Fruit fly (Drosophila melanogaster) whole organism: ENCODE data around the gene E2f1.
A peak's percentile ranks its signal among the peaks of the same experiment; 100 is the strongest.

Experiments
- CG8478 ChIP-seq: fragments of >200 bp; optimal IDR thresholded peaks from 2 replicates; lab custom pipeline; 2018; ENCODE audit warnings: inconsistent platforms
- Dll ChIP-seq: fragments of >200 bp; optimal IDR thresholded peaks from 2 replicates; lab custom pipeline; 2017
- EcR ChIP-seq, 2 experiments: fragments of >200 bp; optimal IDR thresholded peaks; 2 replicates each; lab custom pipeline; 2017; ENCODE audit warnings: missing biosample characterization in 2 of 2, missing genetic modification characterization in 2 of 2, missing genetic modification reagents in 2 of 2
- pan ChIP-seq: fragments of >200 bp; optimal IDR thresholded peaks from 2 replicates; lab custom pipeline; 2017
- psq ChIP-seq: fragments of >200 bp; optimal IDR thresholded peaks from 2 replicates; lab custom pipeline; 2017
- usp ChIP-seq: fragments of >200 bp; optimal IDR thresholded peaks from 2 replicates; lab custom pipeline; 2017; ENCODE audit warnings: missing biosample characterization, missing genetic modification characterization, mixed read lengths

E2f1 gene

dm6 chr3R:21671636-21672035, 11.0 kb upstream of the E2f1 start, which contains the start of gene PolA1:
PolA1 (minus strand) TSS chr3R:21671750.
- TF ChIP-seq pan (lab: Kevin White, UChicago): no peak
- TF ChIP-seq EcR (GFP tag; optimal IDR thresholded peaks at IDR 0.05; lab: Kevin White, UChicago): no peak
- TF ChIP-seq CG8478: no peak
- TF ChIP-seq usp (GFP tag; lab: Kevin White, UChicago): no peak
- TF ChIP-seq Dll: no peak
- TF ChIP-seq psq (lab: Kevin White, UChicago): no peak

- TF ChIP-seq EcR (GFP tag; optimal IDR thresholded peaks at IDR 0.05; lab: Kevin White, UChicago): no peak
- no peak for TF ChIP-seq usp (GFP tag; lab: Kevin White, UChicago)
- TF ChIP-seq CG8478: no peak
Measured at dm6 chr3R:21665404-21665803, 4.7 kb upstream of the E2f1 start.

DNA sequence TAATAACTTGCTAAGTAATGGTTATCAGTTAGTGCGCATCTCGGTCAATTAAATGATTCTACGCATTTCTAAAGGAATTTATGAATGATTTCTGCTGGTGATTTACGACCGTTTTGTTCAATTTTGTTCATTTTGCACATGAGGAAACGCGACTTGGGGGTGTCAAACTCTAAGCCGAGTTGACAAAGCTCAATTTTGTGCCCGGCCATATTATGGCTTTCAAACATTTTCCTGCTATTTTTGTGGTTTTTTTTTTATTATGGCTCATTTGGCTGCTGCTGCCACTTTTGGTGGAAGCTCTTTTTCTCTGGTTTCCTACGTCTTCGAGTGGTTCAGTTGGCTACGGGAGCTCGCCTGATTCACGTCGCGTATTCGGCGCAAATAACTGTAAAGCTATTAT, 3.4 kb upstream of the E2f1 start, which contains the start of gene Jhbp16:
Jhbp16 (plus strand) TSS at position 301 of the 400 bp plus-strand sequence.
- no peak for TF ChIP-seq pan (lab: Kevin White, UChicago)

DNA sequence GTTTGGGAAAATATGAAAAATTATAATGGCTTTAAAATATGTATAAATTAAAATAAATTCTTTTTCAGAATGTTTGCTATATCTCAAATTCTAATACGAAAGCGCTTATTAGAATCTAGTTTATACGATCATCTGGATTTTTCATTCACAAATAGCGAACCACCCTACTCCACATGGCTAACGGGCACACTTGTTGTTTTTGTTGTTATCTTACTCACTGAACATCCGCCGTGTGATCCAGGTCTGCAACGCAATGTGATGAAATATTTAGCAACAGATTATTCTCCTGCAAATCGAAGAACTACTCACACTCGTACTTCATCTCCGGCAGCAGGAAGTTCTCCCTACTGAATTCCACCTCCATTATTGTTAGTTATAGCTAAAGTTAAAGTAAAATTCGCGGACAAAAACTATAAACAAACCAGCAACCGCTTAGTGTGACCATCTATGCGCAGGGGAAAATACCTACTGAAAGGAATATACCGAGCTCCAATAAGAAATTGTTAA, 1.9 kb upstream of the E2f1 start, which contains the start of gene Archease:
Archease (minus strand) TSS at position 472 of the 507 bp plus-strand sequence.
- TF ChIP-seq psq (lab: Kevin White, UChicago) (no peak), pan (lab: Kevin White, UChicago) (no peak)

dm6 chr3R:21660054-21660453, 617 bp downstream of the E2f1 start:
- TF ChIP-seq usp (GFP tag; lab: Kevin White, UChicago) (no peak), Dll (no peak), EcR (GFP tag; optimal IDR thresholded peaks at IDR 0.05; lab: Kevin White, UChicago) (no peak), psq (lab: Kevin White, UChicago) (no peak), pan (lab: Kevin White, UChicago) (no peak), CG8478 (no peak)

DNA sequence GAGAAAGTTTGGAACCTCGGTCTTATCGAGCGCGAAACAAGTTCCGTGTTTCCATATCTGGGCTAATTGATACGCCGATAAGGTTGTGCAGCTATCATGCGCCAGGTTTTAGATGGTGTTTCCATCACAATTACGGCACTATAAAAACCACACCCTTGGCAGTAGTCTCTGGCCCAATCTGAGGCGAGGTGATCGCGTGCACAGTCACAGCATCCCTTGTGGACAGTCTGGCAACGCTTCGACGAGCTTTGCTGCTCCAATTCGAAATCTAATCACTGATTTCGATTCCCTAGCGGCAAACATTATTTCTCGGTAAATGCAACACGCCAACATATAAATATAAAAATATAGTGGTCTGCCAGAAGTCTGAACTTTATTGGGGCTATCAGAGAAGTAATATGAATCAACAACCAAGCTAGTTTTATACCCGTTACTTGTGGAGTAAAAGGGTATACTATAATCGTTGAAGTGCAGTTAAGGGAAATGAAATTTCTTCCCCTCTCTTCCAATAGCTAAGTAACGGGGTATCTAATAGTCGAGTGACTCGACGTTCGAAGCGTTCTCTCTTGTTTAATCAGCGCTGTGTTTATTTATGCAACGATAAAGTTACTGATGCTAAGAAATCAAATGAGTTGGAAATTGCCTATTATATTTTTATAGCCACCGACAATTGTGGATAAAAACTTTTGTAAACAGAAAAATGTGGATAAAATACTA, 1.8 kb downstream of the E2f1 start:
- TF ChIP-seq Dll (no peak), psq (lab: Kevin White, UChicago) (no peak), usp (GFP tag; lab: Kevin White, UChicago) (no peak), pan (lab: Kevin White, UChicago) (no peak), CG8478 (no peak), EcR (GFP tag; optimal IDR thresholded peaks at IDR 0.05; lab: Kevin White, UChicago) (no peak)

DNA sequence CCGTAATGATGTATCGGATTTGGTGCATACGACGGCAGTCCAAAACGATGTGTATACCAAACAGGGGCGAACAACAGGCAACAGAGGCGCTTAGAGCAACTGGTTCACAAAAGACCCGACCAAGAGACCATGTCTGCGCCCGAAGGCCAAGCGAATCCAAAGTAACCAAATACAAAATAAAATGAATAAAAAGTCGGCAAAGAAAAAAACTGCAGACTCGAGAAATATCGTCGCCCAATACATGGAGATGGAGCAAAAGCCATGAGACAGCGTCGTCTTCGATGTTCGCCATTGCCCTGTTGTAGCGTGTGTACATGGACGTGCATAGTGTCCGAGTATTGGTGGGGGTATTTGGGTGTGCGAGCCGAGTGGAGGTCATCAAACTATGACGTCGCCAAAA, 2.4 kb downstream of the E2f1 start:
- TF ChIP-seq psq (lab: Kevin White, UChicago) (no peak), usp (GFP tag; lab: Kevin White, UChicago) (no peak), pan (lab: Kevin White, UChicago) (no peak), EcR (GFP tag; optimal IDR thresholded peaks at IDR 0.05; lab: Kevin White, UChicago) (peak in 1 of 2 experiments; percentile 74)

DNA sequence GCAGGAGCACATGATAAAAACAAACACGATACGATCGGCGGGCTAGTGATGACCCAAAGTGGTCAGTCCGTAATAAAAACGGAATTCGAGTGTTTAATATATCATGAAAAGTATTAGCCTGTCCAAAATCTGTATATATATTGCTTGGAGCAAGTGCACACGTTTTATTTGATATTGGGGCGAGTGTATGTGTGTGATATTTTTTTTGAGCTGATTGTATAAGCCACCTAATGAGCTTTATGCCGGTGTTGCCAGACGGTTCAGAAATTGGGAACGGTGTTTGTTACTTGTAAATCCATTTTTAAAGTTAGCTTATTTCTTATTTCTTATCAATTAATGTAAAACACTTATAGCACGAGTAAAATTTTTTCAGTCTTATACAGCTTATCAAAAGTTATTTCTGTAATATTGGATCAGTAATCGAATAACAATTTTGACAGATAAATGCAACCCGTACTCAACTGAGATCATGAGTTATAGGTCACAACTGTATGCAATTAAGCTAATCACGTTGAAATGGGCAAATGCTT, 3.1 kb downstream of the E2f1 start:
- TF ChIP-seq CG8478 (no peak), Dll (no peak)

DNA sequence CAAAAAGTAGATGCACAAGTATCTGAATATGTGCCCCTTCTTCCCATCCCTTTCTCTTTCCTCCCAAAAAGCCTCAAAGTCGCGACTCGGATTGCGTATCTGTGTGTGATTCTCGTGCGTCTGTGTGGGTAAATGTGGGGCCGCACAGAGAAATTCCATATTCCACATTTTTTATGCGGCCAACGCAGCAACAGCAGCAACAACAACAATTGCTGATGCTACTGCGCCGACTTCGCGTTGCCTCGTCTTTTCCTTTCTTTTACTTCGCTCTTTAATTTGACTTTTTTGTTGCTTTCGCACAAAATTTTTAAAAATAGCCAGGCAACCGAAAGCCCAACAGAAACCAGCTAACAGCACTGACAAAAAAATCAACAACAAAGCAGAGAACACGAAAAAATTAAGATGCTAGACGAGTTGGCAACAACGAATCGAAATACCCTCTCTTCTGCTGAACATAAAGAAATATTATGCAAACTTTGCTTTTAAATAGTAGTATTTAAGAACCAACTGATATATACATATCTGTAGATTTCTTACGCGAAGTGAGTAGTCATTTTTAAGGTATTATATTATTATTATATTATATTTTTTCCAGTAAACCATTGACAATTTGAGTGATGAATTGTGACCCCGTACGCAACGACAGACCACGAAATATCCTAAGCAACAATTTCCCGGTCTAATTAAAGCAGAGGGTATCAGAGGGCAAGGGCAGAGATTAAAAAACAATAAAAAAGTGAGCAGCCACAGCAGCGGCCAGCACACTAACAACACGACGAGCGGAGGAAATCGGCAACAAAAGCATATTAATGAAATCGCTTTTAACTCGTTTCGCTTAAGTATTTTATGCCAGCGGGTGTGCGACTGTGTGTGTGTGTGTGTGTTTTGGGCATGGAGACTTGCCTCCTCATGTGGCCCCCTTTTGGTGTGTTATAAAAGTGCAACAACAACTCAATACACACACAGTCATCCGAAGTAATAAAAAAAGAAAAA, 3.9 kb downstream of the E2f1 start:
- no peak for TF ChIP-seq usp (GFP tag; lab: Kevin White, UChicago)
- no peak for TF ChIP-seq CG8478
- no peak for TF ChIP-seq pan (lab: Kevin White, UChicago)
- TF ChIP-seq Dll: no peak

- TF ChIP-seq Dll (no peak), pan (lab: Kevin White, UChicago) (no peak), CG8478 (no peak), EcR (GFP tag; optimal IDR thresholded peaks at IDR 0.05; lab: Kevin White, UChicago) (no peak), psq (lab: Kevin White, UChicago) (no peak), usp (GFP tag; lab: Kevin White, UChicago) (no peak)
Measured at dm6 chr3R:21655384-21655783, 5.3 kb downstream of the E2f1 start.

DNA sequence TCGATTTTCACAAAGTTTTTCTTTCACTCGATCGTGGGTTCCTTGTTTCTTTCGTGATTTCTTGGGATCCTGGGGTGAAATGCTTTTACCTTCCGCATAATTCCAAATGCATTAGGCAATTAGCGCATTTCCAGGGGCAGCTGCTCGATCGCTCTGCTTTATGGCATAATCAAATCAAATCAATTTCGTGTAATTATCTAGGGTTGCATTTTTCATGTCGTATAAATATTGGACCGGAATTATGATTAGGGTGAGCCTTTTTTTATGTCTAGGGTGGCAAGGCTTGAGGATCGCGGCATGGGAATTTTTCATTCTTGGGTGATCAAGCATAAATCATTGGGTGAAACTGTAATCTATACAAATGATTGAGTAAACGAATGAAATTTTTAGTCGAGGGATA, 5.9 kb downstream of the E2f1 start:
- TF ChIP-seq EcR (GFP tag; optimal IDR thresholded peaks at IDR 0.05; lab: Kevin White, UChicago) (no peak), CG8478 (no peak), Dll (no peak), pan (lab: Kevin White, UChicago) (no peak), usp (GFP tag; lab: Kevin White, UChicago) (no peak), psq (lab: Kevin White, UChicago) (no peak)

DNA sequence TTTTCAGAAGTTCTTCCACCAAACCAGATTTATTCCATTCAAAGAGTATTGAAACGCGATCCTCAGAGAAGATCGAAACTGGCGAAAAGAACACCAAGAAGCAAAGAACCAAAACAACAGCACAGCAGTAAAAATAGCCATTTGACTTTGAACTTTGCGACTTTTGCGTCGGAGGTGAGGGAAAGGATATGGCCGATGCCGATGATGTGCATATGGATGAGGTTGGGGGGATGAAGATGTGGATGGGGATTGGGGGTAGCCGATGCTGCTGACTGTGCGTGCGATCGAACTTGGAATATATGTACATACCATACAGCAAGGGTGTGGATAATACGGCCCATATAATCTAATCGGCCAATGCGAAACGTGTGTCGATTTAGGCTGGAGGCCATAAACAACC, 7.2 kb downstream of the E2f1 start:
- TF ChIP-seq CG8478 (no peak), pan (lab: Kevin White, UChicago) (no peak), Dll (no peak), usp (GFP tag; lab: Kevin White, UChicago) (no peak), EcR (GFP tag; optimal IDR thresholded peaks at IDR 0.05; lab: Kevin White, UChicago) (no peak), psq (lab: Kevin White, UChicago) (no peak)
